1 fruit fly cellular context compared by ENCODE assay signal in the genomic region with DNA sequence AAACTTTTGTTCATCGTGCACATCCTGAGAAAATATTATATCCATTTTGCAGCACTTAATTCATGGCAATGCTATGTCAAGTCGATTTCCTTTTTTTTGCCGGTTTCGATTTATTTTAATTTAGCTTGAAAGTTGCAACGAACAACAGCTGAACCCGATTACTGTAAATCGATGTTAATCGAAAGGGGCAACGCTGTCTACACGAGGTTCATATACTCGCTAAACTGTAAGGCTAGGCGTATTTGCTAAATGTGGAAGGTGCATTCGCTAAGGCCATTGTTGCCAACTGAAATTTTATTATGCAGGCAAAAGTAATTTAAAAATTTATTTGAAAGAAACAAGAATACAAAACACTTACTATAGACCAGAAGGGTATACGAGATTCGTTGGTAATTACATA.
TF ChIP-seq lines count a peak whose summit lies in the region.

A gene (minus strand): TSS at position 131 of the 400 bp plus-strand sequence.

TF ChIP-seq in whole organism, embryonic, 481 proteins besides CTCF, POLR2A, EP300 and RAD21 (continued from another document and continues in another):
- TF ChIP-seq CG8478 (optimal IDR thresholded peaks at IDR 0.05; lab: Kevin White, UChicago) (no peak), CG8290 (GFP tag; optimal IDR thresholded peaks at IDR 0.05; lab: Kevin White, UChicago) (peak; percentile 47), CG8290 (tag; optimal IDR thresholded peaks at IDR 0.05; lab: Kevin White, UChicago) (peak in 1 of 2 experiments; percentile 80), MESR4 (GFP tag; optimal IDR thresholded peaks at IDR 0.05; lab: Kevin White, UChicago) (peak; percentile 40), bigmax (GFP tag; optimal IDR thresholded peaks at IDR 0.05; lab: Kevin White, UChicago) (no peak), jing (GFP tag; optimal IDR thresholded peaks at IDR 0.05; lab: Kevin White, UChicago) (no peak), CG13123 (GFP tag; optimal IDR thresholded peaks at IDR 0.05; lab: Kevin White, UChicago) (no peak), CG2120 (GFP tag; optimal IDR thresholded peaks at IDR 0.05; lab: Kevin White, UChicago) (peak; percentile 34), CkIIα-i1 (GFP tag; IDR thresholded peaks at IDR 0.05; lab: Robert Waterston, UW) (no peak), Deaf1 (tag; optimal IDR thresholded peaks at IDR 0.05; lab: Kevin White, UChicago) (no peak), eyg (GFP tag; optimal IDR thresholded peaks at IDR 0.05; lab: Kevin White, UChicago) (no peak), insv (GFP tag; optimal IDR thresholded peaks at IDR 0.05; lab: Kevin White, UChicago) (peak in 1 of 2 experiments; percentile 51), peb (GFP tag; IDR thresholded peaks at IDR 0.05; lab: Robert Waterston, UW) (no peak), CG3163 (GFP tag; optimal IDR thresholded peaks at IDR 0.05; lab: Kevin White, UChicago) (peak; percentile 25), ssp (GFP tag; IDR thresholded peaks at IDR 0.05; lab: Robert Waterston, UW) (no peak), CrebB (tag; optimal IDR thresholded peaks at IDR 0.05; lab: Kevin White, UChicago) (no peak), ci (GFP tag; IDR thresholded peaks at IDR 0.05; lab: Robert Waterston, UW) (no peak), tgo (GFP tag; IDR thresholded peaks at IDR 0.05; lab: Robert Waterston, UW) (no peak), fru (optimal IDR thresholded peaks at IDR 0.05; lab: Kevin White, UChicago) (no peak), CG17829 (tag; optimal IDR thresholded peaks at IDR 0.05; lab: Kevin White, UChicago) (peak; percentile 56), CG2678 (tag; optimal IDR thresholded peaks at IDR 0.05; lab: Kevin White, UChicago) (no peak), Blimp-1 (GFP tag; optimal IDR thresholded peaks at IDR 0.05; lab: Kevin White, UChicago) (no peak), pum (GFP tag; optimal IDR thresholded peaks at IDR 0.05; lab: Kevin White, UChicago) (no peak), gfzf (GFP tag; optimal IDR thresholded peaks at IDR 0.05; lab: Kevin White, UChicago) (peak; percentile 65), gcm (GFP tag; optimal IDR thresholded peaks at IDR 0.05; lab: Kevin White, UChicago) (no peak), CG15073 (GFP tag; optimal IDR thresholded peaks at IDR 0.05; lab: Kevin White, UChicago) (no peak), CG30020 (tag; optimal IDR thresholded peaks at IDR 0.05; lab: Kevin White, UChicago) (peak; percentile 1), chif (GFP tag; optimal IDR thresholded peaks at IDR 0.05; lab: Kevin White, UChicago) (no peak), CG6254 (GFP tag; optimal IDR thresholded peaks at IDR 0.05; lab: Kevin White, UChicago) (no peak), Hmx (GFP tag; optimal IDR thresholded peaks at IDR 0.05; lab: Kevin White, UChicago) (no peak), CG12391 (tag; optimal IDR thresholded peaks at IDR 0.05; lab: Kevin White, UChicago) (peak; percentile 7), CG4854 (GFP tag; optimal IDR thresholded peaks at IDR 0.05; lab: Kevin White, UChicago) (peak; percentile 96), ab (GFP tag; optimal IDR thresholded peaks at IDR 0.05; lab: Kevin White, UChicago) (no peak), CoRest (tag; optimal IDR thresholded peaks at IDR 0.05; lab: Kevin White, UChicago) (peak; percentile 53), dpn (GFP tag; optimal IDR thresholded peaks at IDR 0.05; lab: Kevin White, UChicago) (peak in 1 of 2 experiments; percentile 1), CG6272 (GFP tag; IDR thresholded peaks at IDR 0.05; lab: Robert Waterston, UW) (no peak), CG4282 (GFP tag; optimal IDR thresholded peaks at IDR 0.05; lab: Kevin White, UChicago) (peak; percentile 3), Bdp1 (GFP tag; optimal IDR thresholded peaks at IDR 0.05; lab: Kevin White, UChicago) (no peak), pfk (GFP tag; optimal IDR thresholded peaks at IDR 0.05; lab: Kevin White, UChicago) (no peak), klu (GFP tag; IDR thresholded peaks at IDR 0.05; lab: Robert Waterston, UW) (no peak), Dref (GFP tag; IDR thresholded peaks at IDR 0.05; lab: Robert Waterston, UW) (peak; percentile 97), Six4 (GFP tag; optimal IDR thresholded peaks at IDR 0.05; lab: Kevin White, UChicago) (no peak), crol (GFP tag; IDR thresholded peaks at IDR 0.05; lab: Robert Waterston, UW) (no peak), row (GFP tag; IDR thresholded peaks at IDR 0.05; lab: Robert Waterston, UW) (peak; percentile 21; the same call in 1 of the 3 replicates), Eip74EF (GFP tag; optimal IDR thresholded peaks at IDR 0.05; lab: Kevin White, UChicago) (no peak), CG14050 (GFP tag; IDR thresholded peaks at IDR 0.05; lab: Robert Waterston, UW) (no peak), CG7745 (tag; optimal IDR thresholded peaks at IDR 0.05; lab: Kevin White, UChicago) (no peak), CG14667 (GFP tag; IDR thresholded peaks at IDR 0.05; lab: Robert Waterston, UW) (no peak), lola (GFP tag; optimal IDR thresholded peaks at IDR 0.05; lab: Kevin White, UChicago) (no peak), Atf3 (GFP tag; optimal IDR thresholded peaks at IDR 0.05; lab: Kevin White, UChicago) (no peak), CHES-1-like (GFP tag; optimal IDR thresholded peaks at IDR 0.05; lab: Kevin White, UChicago) (no peak), CG10209 (GFP tag; optimal IDR thresholded peaks at IDR 0.05; lab: Kevin White, UChicago) (no peak), CG34224 (GFP tag; IDR thresholded peaks at IDR 0.05; lab: Robert Waterston, UW; ENCODE audit: partially characterized antibody) (peak; percentile 83), pb (GFP tag; optimal IDR thresholded peaks at IDR 0.05; lab: Kevin White, UChicago) (no peak), CG2875 (GFP tag; optimal IDR thresholded peaks at IDR 0.05; lab: Kevin White, UChicago) (no peak), zen (tag; optimal IDR thresholded peaks at IDR 0.05; lab: Kevin White, UChicago) (peak; percentile 58), TFAM (GFP tag; optimal IDR thresholded peaks at IDR 0.05; lab: Kevin White, UChicago) (no peak), Mad (GFP tag; optimal IDR thresholded peaks at IDR 0.05; lab: Kevin White, UChicago) (peak; percentile 13), ro (GFP tag; IDR thresholded peaks at IDR 0.05; lab: Robert Waterston, UW) (no peak), slp2 (GFP tag; optimal IDR thresholded peaks at IDR 0.05; lab: Kevin White, UChicago) (no peak), wek (GFP tag; optimal IDR thresholded peaks at IDR 0.05; lab: Kevin White, UChicago) (no peak), Ets97D (GFP tag; optimal IDR thresholded peaks at IDR 0.05; lab: Kevin White, UChicago) (peak; percentile 94), CG16813 (GFP tag; IDR thresholded peaks at IDR 0.05; lab: Robert Waterston, UW; ENCODE audit: partially characterized antibody) (peak; percentile 78), CG9215 (GFP tag; IDR thresholded peaks at IDR 0.05; lab: Robert Waterston, UW) (peak; percentile 92), Scr (GFP tag; IDR thresholded peaks at IDR 0.05; lab: Robert Waterston, UW; ENCODE audit: partially characterized antibody) (peak; percentile 71), CG3847 (GFP tag; IDR thresholded peaks at IDR 0.05; lab: Robert Waterston, UW) (peak; percentile 60), pan (optimal IDR thresholded peaks at IDR 0.05; lab: Kevin White, UChicago) (no peak), pan (GFP tag; optimal IDR thresholded peaks at IDR 0.05 in 1 of 2, IDR thresholded peaks at IDR 0.05 in 1 of 2) (no peak), Lpt (GFP tag; optimal IDR thresholded peaks at IDR 0.05; lab: Kevin White, UChicago) (no peak), wor (GFP tag; IDR thresholded peaks at IDR 0.05; lab: Robert Waterston, UW) (no peak), CG14860 (GFP tag; IDR thresholded peaks at IDR 0.05; lab: Robert Waterston, UW; ENCODE audit: partially characterized antibody) (peak; percentile 45; the same call in 1 of the 3 replicates), CG18011 (GFP tag; optimal IDR thresholded peaks at IDR 0.05; lab: Kevin White, UChicago) (no peak), NK7.1 (GFP tag; optimal IDR thresholded peaks at IDR 0.05; lab: Kevin White, UChicago) (no peak), pzg (GFP tag; optimal IDR thresholded peaks at IDR 0.05; lab: Kevin White, UChicago) (peak; percentile 96), Doc3 (GFP tag; IDR thresholded peaks at IDR 0.05; lab: Robert Waterston, UW; ENCODE audit: partially characterized antibody) (peak; percentile 63; the same call in 2 of the 3 replicates), vnd (GFP tag; IDR thresholded peaks at IDR 0.05; lab: Robert Waterston, UW; ENCODE audit: partially characterized antibody) (peak; percentile 61; the same call in 2 of the 3 replicates), CG10431 (GFP tag; optimal IDR thresholded peaks at IDR 0.05; lab: Kevin White, UChicago) (no peak), CG12155 (GFP tag; optimal IDR thresholded peaks at IDR 0.05; lab: Kevin White, UChicago) (peak; percentile 15), CG33213 (GFP tag; optimal IDR thresholded peaks at IDR 0.05; lab: Kevin White, UChicago) (peak; percentile 67), Pdp1 (GFP tag; optimal IDR thresholded peaks at IDR 0.05; lab: Kevin White, UChicago) (peak; percentile 7 to 73), CG2129 (GFP tag; IDR thresholded peaks at IDR 0.05; lab: Robert Waterston, UW; ENCODE audit: partially characterized antibody) (peak; percentile 40; the same call in 1 of the 2 replicates), CG10543 (GFP tag; optimal IDR thresholded peaks at IDR 0.05; lab: Kevin White, UChicago) (peak; percentile 6), CG12236 (GFP tag; optimal IDR thresholded peaks at IDR 0.05; lab: Kevin White, UChicago) (no peak), Usf (GFP tag; optimal IDR thresholded peaks at IDR 0.05; lab: Kevin White, UChicago) (no peak), CG8359 (GFP tag; optimal IDR thresholded peaks at IDR 0.05; lab: Kevin White, UChicago; ENCODE audit: borderline replicate concordance) (no peak), bcd (GFP tag; optimal IDR thresholded peaks at IDR 0.05; lab: Kevin White, UChicago) (no peak), Spps (tag; optimal IDR thresholded peaks at IDR 0.05; lab: Kevin White, UChicago) (no peak), CG10565 (GFP tag; optimal IDR thresholded peaks at IDR 0.05; lab: Kevin White, UChicago) (no peak), Ptx1 (GFP tag; IDR thresholded peaks at IDR 0.05; lab: Robert Waterston, UW) (no peak), CG13894 (tag; optimal IDR thresholded peaks at IDR 0.05; lab: Kevin White, UChicago) (peak; percentile 33), CG3281 (GFP tag; optimal IDR thresholded peaks at IDR 0.05; lab: Kevin White, UChicago) (no peak), YL-1 (GFP tag; optimal IDR thresholded peaks at IDR 0.05; lab: Kevin White, UChicago) (peak; percentile 19), lmd (GFP tag; IDR thresholded peaks at IDR 0.05; lab: Robert Waterston, UW) (no peak), Sox100B (GFP tag; optimal IDR thresholded peaks at IDR 0.05; lab: Kevin White, UChicago) (no peak), gt (GFP tag; IDR thresholded peaks at IDR 0.05; lab: Robert Waterston, UW) (no peak), CG7556 (GFP tag; optimal IDR thresholded peaks at IDR 0.05; lab: Kevin White, UChicago) (no peak), Stat92E (GFP tag; optimal IDR thresholded peaks at IDR 0.05; lab: Kevin White, UChicago) (peak in 1 of 3 experiments; percentile 31), jumu (GFP tag; optimal IDR thresholded peaks at IDR 0.05; lab: Kevin White, UChicago) (peak; percentile 8), Sin3A (optimal IDR thresholded peaks at IDR 0.05; lab: Kevin White, UChicago) (peak; percentile 2), CG11247 (GFP tag; IDR thresholded peaks at IDR 0.05; lab: Robert Waterston, UW) (no peak), gro (GFP tag; optimal IDR thresholded peaks at IDR 0.05; lab: Kevin White, UChicago) (peak; percentile 67), Myb (GFP tag; optimal IDR thresholded peaks at IDR 0.05; lab: Kevin White, UChicago) (peak; percentile 94), C15 (GFP tag; IDR thresholded peaks at IDR 0.05; lab: Robert Waterston, UW) (no peak), Hr78 (GFP tag; optimal IDR thresholded peaks at IDR 0.05; lab: Kevin White, UChicago) (no peak), CG7928 (GFP tag; optimal IDR thresholded peaks at IDR 0.05; lab: Kevin White, UChicago) (no peak), unc-4 (GFP tag; IDR thresholded peaks at IDR 0.05; lab: Robert Waterston, UW; ENCODE audit: partially characterized antibody) (peak; percentile 76), Nf-YB (GFP tag; optimal IDR thresholded peaks at IDR 0.05; lab: Kevin White, UChicago) (no peak), HLH3B (GFP tag; IDR thresholded peaks at IDR 0.05; lab: Robert Waterston, UW) (no peak), Ravus (GFP tag; IDR thresholded peaks at IDR 0.05; lab: Robert Waterston, UW) (no peak), CG13296 (GFP tag; optimal IDR thresholded peaks at IDR 0.05; lab: Kevin White, UChicago) (no peak), Nf-YC (tag; optimal IDR thresholded peaks at IDR 0.05; lab: Kevin White, UChicago) (peak; percentile 26), chm (GFP tag; IDR thresholded peaks at IDR 0.05; lab: Robert Waterston, UW) (no peak), CG7987 (GFP tag; optimal IDR thresholded peaks at IDR 0.05; lab: Kevin White, UChicago) (peak; percentile 37), CG4617 (GFP tag; optimal IDR thresholded peaks at IDR 0.05; lab: Kevin White, UChicago; ENCODE audit: borderline replicate concordance) (peak; percentile 4), tio (GFP tag; optimal IDR thresholded peaks at IDR 0.05; lab: Kevin White, UChicago) (no peak), CG6765 (GFP tag; optimal IDR thresholded peaks at IDR 0.05; lab: Kevin White, UChicago) (no peak), sim (GFP tag; IDR thresholded peaks at IDR 0.05; lab: Robert Waterston, UW) (no peak), Neu2 (GFP tag; optimal IDR thresholded peaks at IDR 0.05; lab: Kevin White, UChicago; ENCODE audit: borderline replicate concordance) (no peak), CG1602 (GFP tag; optimal IDR thresholded peaks at IDR 0.05; lab: Kevin White, UChicago) (no peak), fu2 (GFP tag; optimal IDR thresholded peaks at IDR 0.05; lab: Kevin White, UChicago) (no peak), CG32772 (GFP tag; IDR thresholded peaks at IDR 0.05; lab: Robert Waterston, UW) (no peak), hth (optimal IDR thresholded peaks at IDR 0.05; lab: Kevin White, UChicago) (no peak), pho (GFP tag; optimal IDR thresholded peaks at IDR 0.05; lab: Kevin White, UChicago) (peak; percentile 11), Mes4 (GFP tag; optimal IDR thresholded peaks at IDR 0.05; lab: Kevin White, UChicago) (no peak), Dad (GFP tag; optimal IDR thresholded peaks at IDR 0.05; lab: Kevin White, UChicago) (peak; percentile 36), CG8924 (tag; optimal IDR thresholded peaks at IDR 0.05; lab: Kevin White, UChicago) (no peak), Dek (tag; optimal IDR thresholded peaks at IDR 0.05; lab: Kevin White, UChicago) (peak; percentile 35), Lhr (GFP tag; optimal IDR thresholded peaks at IDR 0.05; lab: Kevin White, UChicago) (peak; percentile 83), CG8089 (GFP tag; optimal IDR thresholded peaks at IDR 0.05; lab: Kevin White, UChicago) (no peak)
